Worm (Caenorhabditis elegans) whole organism, L1 larva: ENCODE measurements around the gene M02D8.6.

Experiments
- C16A3.4 ChIP-seq: fragments of 150-350 bp; optimal IDR thresholded peaks from 2 replicates; lab custom pipeline; 2014; ENCODE audit warnings: missing biosample characterization, missing genetic modification characterization
- C34B4.2 ChIP-seq: sonication (generic microtip); optimal IDR thresholded peaks from 2 replicates; lab custom pipeline; 2017; ENCODE audit warnings: mild to moderate bottlenecking, missing genetic modification characterization, missing compliant biosample characterization
- Y116A8C.19 ChIP-seq: sonication (generic microtip); optimal IDR thresholded peaks from 2 replicates; lab custom pipeline; 2016; ENCODE audit warnings: missing compliant biosample characterization, missing genetic modification characterization, borderline replicate concordance
- alr-1 ChIP-seq: fragments of 200-800 bp; sonication (Bioruptor generic); optimal IDR thresholded peaks from 2 replicates; lab custom pipeline; 2018; ENCODE audit warnings: borderline replicate concordance, mild to moderate bottlenecking, missing genetic modification characterization, missing compliant biosample characterization
- ama-1 ChIP-seq: fragments of 150-350 bp; optimal IDR thresholded peaks from 2 replicates; lab custom pipeline; 2014
- blmp-1 ChIP-seq: fragments of 150-350 bp; optimal IDR thresholded peaks from 2 replicates; lab custom pipeline; 2014; ENCODE audit warnings: missing biosample characterization, missing genetic modification characterization
- ceh-63 ChIP-seq: fragments of 200-800 bp; sonication (Bioruptor generic); optimal IDR thresholded peaks from 2 replicates; lab custom pipeline; 2018; ENCODE audit warnings: mild to moderate bottlenecking, missing genetic modification characterization, missing compliant biosample characterization
- ceh-8 ChIP-seq: fragments of 200-800 bp; sonication (Bioruptor generic); optimal IDR thresholded peaks from 2 replicates; lab custom pipeline; 2018; ENCODE audit warnings: mild to moderate bottlenecking, missing genetic modification characterization, moderate library complexity, missing compliant biosample characterization
- ces-1 ChIP-seq: fragments of 150-350 bp; optimal IDR thresholded peaks from 2 replicates; lab custom pipeline; 2014; ENCODE audit warnings: missing biosample characterization, missing genetic modification reagents, missing genetic modification characterization
- efl-1 ChIP-seq, 4 experiments: fragments of 150-350 bp; optimal IDR thresholded peaks in 3 of 4; peaks in 1 of 4; 1 replicate in 1 of 4; 2 replicates in 3 of 4; lab custom pipeline; 2014; ENCODE audit warnings: missing biosample characterization in 2 of 4, missing genetic modification characterization in 2 of 4, missing genetic modification reagents in 2 of 4
- egl-27 ChIP-seq, 2 experiments: fragments of 150-350 bp in 1 of 2; sonication (generic microtip); optimal IDR thresholded peaks; 3 replicates each; lab custom pipeline; 2017 to 2018; ENCODE audit warnings: missing biosample characterization in 2 of 2, missing genetic modification characterization in 2 of 2, missing genetic modification reagents in 2 of 2
- elt-2 ChIP-seq: sonication (generic microtip); optimal IDR thresholded peaks from 2 replicates; lab custom pipeline; 2016; ENCODE audit warnings: missing genetic modification characterization, mild to moderate bottlenecking, inconsistent platforms, missing compliant biosample characterization, missing genetic modification reagents
- elt-3 ChIP-seq, 6 experiments: fragments of 150-350 bp in 1 of 6; sonication (generic microtip); optimal IDR thresholded peaks; 2 replicates each; lab custom pipeline; 2017 to 2018; ENCODE audit warnings: missing biosample characterization in 6 of 6, missing genetic modification characterization in 6 of 6, inconsistent platforms in 1 of 6
- ets-5 ChIP-seq: fragments of 200-800 bp; sonication (Bioruptor generic); IDR thresholded peaks from 2 replicates; pipeline ENCODE4 v1.3.6; 2022; ENCODE audit warnings: missing genetic modification characterization, missing compliant biosample characterization
- fkh-10 ChIP-seq: sonication (generic microtip); optimal IDR thresholded peaks from 2 replicates; lab custom pipeline; 2017; ENCODE audit warnings: missing biosample characterization, missing genetic modification reagents, missing genetic modification characterization
- fos-1 ChIP-seq: fragments of 150-350 bp; optimal IDR thresholded peaks from 2 replicates; lab custom pipeline; 2014; ENCODE audit warnings: missing biosample characterization, missing genetic modification characterization
- hlh-4 ChIP-seq: sonication (generic microtip); optimal IDR thresholded peaks from 2 replicates; lab custom pipeline; 2016; ENCODE audit warnings: mild to moderate bottlenecking, missing genetic modification characterization, missing compliant biosample characterization
- lin-13 ChIP-seq: fragments of 150-350 bp; optimal IDR thresholded peaks from 2 replicates; lab custom pipeline; 2014; ENCODE audit warnings: missing biosample characterization, missing genetic modification reagents, missing genetic modification characterization
- lin-14 ChIP-seq: fragments of 200-800 bp; sonication (Bioruptor generic); optimal IDR thresholded peaks from 2 replicates; lab custom pipeline; 2018; ENCODE audit warnings: mild to moderate bottlenecking, missing genetic modification characterization, moderate library complexity, missing compliant biosample characterization
- lin-35 ChIP-seq, 2 experiments: fragments of 150-350 bp; optimal IDR thresholded peaks; 2 replicates each; lab custom pipeline; 2014; ENCODE audit warnings: missing biosample characterization in 2 of 2, missing genetic modification characterization in 2 of 2, missing genetic modification reagents in 2 of 2
- lin-39 ChIP-seq: fragments of 150-350 bp; optimal IDR thresholded peaks from 2 replicates; lab custom pipeline; 2014; ENCODE audit warnings: missing biosample characterization, missing genetic modification reagents, missing genetic modification characterization
- lsy-2 ChIP-seq, 2 experiments: fragments of 150-350 bp; optimal IDR thresholded peaks; 2 replicates each; lab custom pipeline; 2014; ENCODE audit warnings: missing biosample characterization in 2 of 2, missing genetic modification characterization in 2 of 2
- mab-9 ChIP-seq: fragments of 200-800 bp; sonication (Bioruptor generic); IDR thresholded peaks from 2 replicates; pipeline ENCODE4 v1.3.6; 2022; ENCODE audit warnings: missing genetic modification reagents, missing genetic modification characterization, missing compliant biosample characterization
- mdl-1 ChIP-seq, 2 experiments: fragments of 150-350 bp; optimal IDR thresholded peaks; 2 replicates each; lab custom pipeline; 2014 to 2017; ENCODE audit warnings: missing biosample characterization in 2 of 2, missing genetic modification characterization in 2 of 2, inconsistent platforms in 1 of 2
- mef-2 ChIP-seq: fragments of 150-350 bp; optimal IDR thresholded peaks from 2 replicates; lab custom pipeline; 2014; ENCODE audit warnings: missing biosample characterization, missing genetic modification characterization
- mep-1 ChIP-seq: fragments of 150-350 bp; optimal IDR thresholded peaks from 2 replicates; lab custom pipeline; 2014; ENCODE audit warnings: missing biosample characterization, missing genetic modification characterization
- nhr-20 ChIP-seq: sonication (generic microtip); optimal IDR thresholded peaks from 2 replicates; lab custom pipeline; 2016; ENCODE audit warnings: mild to moderate bottlenecking, missing genetic modification characterization, missing compliant biosample characterization
- nhr-28 ChIP-seq: fragments of 150-350 bp; optimal IDR thresholded peaks from 2 replicates; lab custom pipeline; 2014; ENCODE audit warnings: missing biosample characterization, missing genetic modification characterization
- nhr-47 ChIP-seq: sonication (generic microtip); optimal IDR thresholded peaks from 2 replicates; lab custom pipeline; 2016; ENCODE audit warnings: mild to moderate bottlenecking, missing genetic modification characterization, moderate library complexity, missing compliant biosample characterization
- nhr-71 ChIP-seq: sonication (generic microtip); optimal IDR thresholded peaks from 2 replicates; lab custom pipeline; 2016; ENCODE audit warnings: mild to moderate bottlenecking, missing genetic modification characterization, moderate library complexity, missing compliant biosample characterization
- nhr-90 ChIP-seq: sonication (generic microtip); optimal IDR thresholded peaks from 2 replicates; lab custom pipeline; 2016; ENCODE audit warnings: mild to moderate bottlenecking, missing genetic modification characterization, missing compliant biosample characterization; ENCODE audit not compliant: poor library complexity
- pag-3 ChIP-seq: sonication (generic microtip); optimal IDR thresholded peaks from 2 replicates; lab custom pipeline; 2017; ENCODE audit warnings: missing genetic modification characterization, mild to moderate bottlenecking, missing compliant biosample characterization, antibody characterized with exemption, borderline replicate concordance; ENCODE audit not compliant: insufficient read depth
- pax-3 ChIP-seq: fragments of 200-800 bp; sonication (Bioruptor generic); optimal IDR thresholded peaks from 2 replicates; lab custom pipeline; 2018; ENCODE audit warnings: mild to moderate bottlenecking, missing genetic modification characterization, moderate library complexity, missing compliant biosample characterization
- rnt-1 ChIP-seq: sonication (generic microtip); optimal IDR thresholded peaks from 2 replicates; lab custom pipeline; 2016; ENCODE audit warnings: mild to moderate bottlenecking, missing genetic modification characterization, moderate library complexity, missing compliant biosample characterization
- skn-1 ChIP-seq: fragments of 150-350 bp; optimal IDR thresholded peaks from 2 replicates; lab custom pipeline; 2014; ENCODE audit warnings: missing biosample characterization, missing genetic modification characterization
- snu-23 ChIP-seq: sonication (generic microtip); optimal IDR thresholded peaks from 2 replicates; lab custom pipeline; 2016; ENCODE audit warnings: missing genetic modification characterization, missing compliant biosample characterization
- sptf-1 ChIP-seq: fragments of 150-350 bp; optimal IDR thresholded peaks from 2 replicates; lab custom pipeline; 2014; ENCODE audit warnings: missing biosample characterization, missing genetic modification characterization
- swsn-7 ChIP-seq: sonication (generic microtip); optimal IDR thresholded peaks from 2 replicates; lab custom pipeline; 2016; ENCODE audit warnings: missing genetic modification characterization, missing compliant biosample characterization
- tbx-2 ChIP-seq: sonication (generic microtip); optimal IDR thresholded peaks from 2 replicates; lab custom pipeline; 2016; ENCODE audit warnings: missing genetic modification characterization, missing compliant biosample characterization
- unc-62 ChIP-seq: fragments of 150-350 bp; optimal IDR thresholded peaks from 2 replicates; lab custom pipeline; 2014; ENCODE audit warnings: missing biosample characterization, missing genetic modification reagents, missing genetic modification characterization
- unc-98 ChIP-seq: fragments of 200-800 bp; sonication (Bioruptor generic); IDR thresholded peaks from 2 replicates; pipeline ENCODE4 v1.3.6; 2022; ENCODE audit warnings: missing genetic modification characterization, missing compliant biosample characterization
- xbp-1 ChIP-seq: sonication (generic microtip); optimal IDR thresholded peaks from 2 replicates; lab custom pipeline; 2016; ENCODE audit warnings: missing genetic modification characterization, missing compliant biosample characterization
- ztf-11 ChIP-seq, 2 experiments: sonication (generic microtip); optimal IDR thresholded peaks; 2 replicates each; lab custom pipeline; 2016 to 2017; ENCODE audit warnings: missing genetic modification characterization in 2 of 2, missing biosample characterization in 1 of 2, missing compliant biosample characterization in 1 of 2
- ztf-4 ChIP-seq: fragments of 150-350 bp; optimal IDR thresholded peaks from 2 replicates; lab custom pipeline; 2014; ENCODE audit warnings: missing biosample characterization, missing genetic modification characterization

M02D8.6 gene

DNA sequence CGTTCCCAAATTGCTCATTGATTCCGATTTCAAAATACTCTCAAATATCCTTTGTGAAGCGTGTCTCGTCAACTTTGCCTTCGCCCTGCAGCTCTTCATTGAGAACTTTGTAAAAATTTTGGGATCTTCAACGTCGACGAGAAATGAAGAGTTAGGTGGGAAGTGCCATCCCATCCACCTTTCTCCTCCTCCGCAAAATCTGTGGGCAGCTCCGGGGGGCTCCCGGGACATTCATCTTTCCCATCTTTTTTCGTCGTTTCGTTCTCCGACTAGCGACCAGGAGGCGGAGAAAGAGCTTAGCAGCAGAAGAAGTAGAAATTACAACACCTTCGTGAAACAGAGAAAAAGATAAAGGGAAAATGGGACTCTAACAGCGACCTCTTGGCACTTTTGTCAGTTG lies 31.2 kb upstream of the M02D8.6 start:
- peak; percentile 7 for TF ChIP-seq snu-23
- no peak for TF ChIP-seq nhr-28 (tag; lab: Kevin White, UChicago)
- TF ChIP-seq elt-3 (tag; optimal IDR thresholded peaks at IDR 0.05; lab: Kevin White, UChicago): no peak
- TF ChIP-seq pag-3 (tag; lab: Kevin White, UChicago): peak; percentile 20
- peak; percentile 44 for TF ChIP-seq rnt-1 (tag; lab: Kevin White, UChicago)
- TF ChIP-seq mef-2 (tag; lab: Kevin White, UChicago): no peak
- no peak for TF ChIP-seq egl-27 (tag; optimal IDR thresholded peaks at IDR 0.05; lab: Kevin White, UChicago)
- no peak for TF ChIP-seq ama-1 (lab: Kevin White, UChicago)
- no peak for TF ChIP-seq ceh-63 (GFP tag; lab: Kevin White, UChicago)
- no peak for TF ChIP-seq unc-98 (GFP tag; lab: Robert Waterston, UW)
- peak; percentile 62 for TF ChIP-seq lin-14 (GFP tag; lab: Kevin White, UChicago)
- no peak for TF ChIP-seq C34B4.2 (tag; lab: Kevin White, UChicago)
- TF ChIP-seq nhr-71 (tag; lab: Kevin White, UChicago): peak; percentile 44
- no peak for TF ChIP-seq sptf-1 (tag; lab: Kevin White, UChicago)

DNA sequence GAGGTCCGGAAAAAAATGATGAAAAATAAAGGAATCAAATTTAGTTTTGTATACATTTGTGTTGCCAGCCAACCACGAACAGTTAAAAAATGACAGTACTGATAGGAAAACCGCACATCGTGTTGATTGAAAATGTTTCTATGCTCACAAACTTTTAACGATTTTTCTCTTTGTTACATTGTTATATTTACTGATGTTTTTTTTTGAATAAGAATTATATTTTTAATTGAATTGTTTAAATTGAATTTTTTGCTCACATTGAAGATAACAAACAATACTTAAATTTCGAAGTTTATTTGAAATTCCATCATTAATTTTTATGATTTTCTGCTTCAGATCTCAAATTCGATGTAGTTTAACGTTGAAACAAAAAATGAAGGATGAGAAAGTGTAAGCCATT lies 29.8 kb upstream of the M02D8.6 start, which contains the start of gene M02D8.5:
M02D8.5 (minus strand) TSS at position 101 of the 400 bp plus-strand sequence.
- no peak for TF ChIP-seq snu-23
- TF ChIP-seq mab-9 (GFP tag; lab: Robert Waterston, UW): no peak
- no peak for TF ChIP-seq alr-1
- TF ChIP-seq ztf-11 (tag; optimal IDR thresholded peaks at IDR 0.05; lab: Kevin White, UChicago): no peak
- TF ChIP-seq ces-1: no peak
- TF ChIP-seq Y116A8C.19: no peak

DNA sequence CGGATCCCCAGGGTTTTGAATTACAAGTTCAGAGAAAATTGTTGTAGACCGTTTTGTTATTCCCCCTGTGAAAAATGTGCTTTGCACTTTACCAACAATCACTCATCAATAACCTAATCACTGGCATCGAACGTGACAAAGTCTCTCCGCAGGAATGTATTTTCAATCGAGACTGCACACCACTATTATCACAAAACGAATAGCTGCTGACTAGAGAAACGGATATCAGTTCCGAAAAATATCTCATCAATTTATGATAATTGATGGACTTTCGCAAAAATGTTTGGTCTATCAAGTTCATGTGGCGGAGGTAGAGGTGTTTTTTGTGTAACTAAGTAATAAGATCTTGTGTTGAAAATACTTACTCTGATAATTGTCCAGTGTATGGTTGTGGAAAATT lies 29.3 kb upstream of the M02D8.6 start:
- TF ChIP-seq lin-39 (tag; lab: Kevin White, UChicago) (no peak), blmp-1 (peak; percentile 5), pax-3 (no peak), mep-1 (tag; lab: Kevin White, UChicago) (no peak), C16A3.4 (tag; lab: Kevin White, UChicago) (no peak), fos-1 (tag; lab: Kevin White, UChicago) (no peak), mdl-1 (tag; optimal IDR thresholded peaks at IDR 0.05; lab: Kevin White, UChicago) (no peak), swsn-7 (tag; lab: Kevin White, UChicago) (no peak), ztf-4 (tag; lab: Kevin White, UChicago) (no peak), nhr-71 (tag; lab: Kevin White, UChicago) (peak; percentile 20), ceh-63 (GFP tag; lab: Kevin White, UChicago) (no peak), xbp-1 (tag; lab: Kevin White, UChicago) (no peak), alr-1 (no peak), nhr-90 (tag; lab: Kevin White, UChicago) (no peak), lin-13 (no peak), tbx-2 (tag; lab: Kevin White, UChicago) (no peak)

DNA sequence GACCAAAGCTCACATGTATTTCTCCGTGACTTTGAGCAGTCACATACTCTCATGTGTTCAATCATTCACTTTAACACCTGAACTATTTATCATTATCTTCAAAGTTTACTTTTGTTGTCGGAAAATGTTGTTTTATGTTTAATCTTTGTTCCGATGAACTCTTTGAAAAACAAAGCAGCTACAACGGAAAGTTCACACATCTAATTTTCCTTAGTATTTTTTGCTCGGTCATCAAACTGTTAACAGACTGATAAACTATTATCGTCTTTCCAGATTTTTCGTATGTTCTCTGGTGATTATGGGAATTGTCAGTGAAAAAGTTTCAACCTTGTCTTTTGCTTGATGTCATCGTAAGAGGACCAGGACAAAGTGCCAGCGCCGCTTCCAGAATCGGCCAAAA lies 24.3 kb upstream of the M02D8.6 start:
- peak; percentile 7 for TF ChIP-seq nhr-90 (tag; lab: Kevin White, UChicago)
- TF ChIP-seq nhr-71 (tag; lab: Kevin White, UChicago): peak; percentile 32
- no peak for TF ChIP-seq nhr-20 (tag; lab: Kevin White, UChicago)
- peak; percentile 73 for TF ChIP-seq elt-2 (tag; lab: Kevin White, UChicago)

DNA sequence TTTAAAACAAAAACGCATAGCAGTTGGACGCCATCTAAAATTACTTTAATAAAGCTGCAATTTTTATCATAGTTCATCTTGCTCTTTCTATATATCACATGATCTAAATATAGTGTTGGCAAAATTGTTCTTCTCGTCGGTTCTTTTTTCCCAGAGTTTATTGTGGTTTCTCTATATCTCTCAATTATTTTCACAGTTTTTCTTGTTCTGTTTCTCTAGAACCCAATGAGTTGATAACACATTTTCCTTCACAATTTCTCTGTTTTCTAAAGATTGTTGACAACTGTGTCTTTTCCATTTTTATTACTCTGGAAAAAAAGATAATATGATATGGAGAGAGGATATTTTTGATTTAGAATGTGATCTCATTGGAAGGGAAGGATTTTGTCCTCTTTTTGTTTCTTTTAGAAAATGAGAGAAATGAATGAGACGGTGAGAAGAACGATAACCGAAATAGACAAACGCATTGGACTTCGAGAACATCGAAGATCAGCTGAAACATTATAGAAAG lies 22.6 kb upstream of the M02D8.6 start:
- peak in 2 of 6 experiments; percentile 48 to 88 for TF ChIP-seq elt-3 (tag; optimal IDR thresholded peaks at IDR 0.05; lab: Kevin White, UChicago)
- TF ChIP-seq mab-9 (GFP tag; lab: Robert Waterston, UW): no peak
- no peak for TF ChIP-seq mef-2 (tag; lab: Kevin White, UChicago)
- no peak for TF ChIP-seq hlh-4
- no peak for TF ChIP-seq skn-1 (tag; lab: Kevin White, UChicago)
- no peak for TF ChIP-seq unc-62 (GFP tag; lab: Kevin White, UChicago)
- peak; percentile 40 for TF ChIP-seq blmp-1
- no peak for TF ChIP-seq ets-5
- no peak for TF ChIP-seq elt-2 (tag; lab: Kevin White, UChicago)
- TF ChIP-seq lsy-2 (tag; optimal IDR thresholded peaks at IDR 0.05; lab: Kevin White, UChicago): peak in 1 of 2 experiments; percentile 56
- TF ChIP-seq ceh-8 (GFP tag; lab: Kevin White, UChicago): no peak
- TF ChIP-seq nhr-47 (tag; lab: Kevin White, UChicago): no peak
- TF ChIP-seq lin-35 (GFP tag; optimal IDR thresholded peaks at IDR 0.05; lab: Kevin White, UChicago): peak in 1 of 2 experiments; percentile 21
- TF ChIP-seq ztf-4 (tag; lab: Kevin White, UChicago): no peak
- TF ChIP-seq fkh-10: no peak
- no peak for TF ChIP-seq efl-1 (optimal IDR thresholded peaks at IDR 0.05; lab: Kevin White, UChicago)
- TF ChIP-seq efl-1 (GFP tag; optimal IDR thresholded peaks at IDR 0.05 in 1 of 2; lab: Kevin White, UChicago): peak in 1 of 2 experiments; percentile 71
